Fruit fly (Drosophila melanogaster) Kc167 (cell line): ENCODE measurements around the gene CG7342.

Experiments used
- Myc ChIP-seq: fragments of >200 bp; optimal IDR thresholded peaks from 2 replicates; lab custom pipeline; 2017; ENCODE audit warnings: missing external identifiers
- Sin3A ChIP-seq: fragments of >200 bp; optimal IDR thresholded peaks from 2 replicates; lab custom pipeline; 2018; ENCODE audit warnings: missing external identifiers
- h ChIP-seq: fragments of >200 bp; optimal IDR thresholded peaks from 3 replicates; lab custom pipeline; 2018; ENCODE audit warnings: missing external identifiers
- insv ChIP-seq: fragments of >200 bp; optimal IDR thresholded peaks from 3 replicates; lab custom pipeline; 2018; ENCODE audit warnings: missing external identifiers
- psq ChIP-seq: fragments of >200 bp; optimal IDR thresholded peaks from 2 replicates; lab custom pipeline; 2017; ENCODE audit warnings: missing external identifiers

dm6 chr3R:19624482-19624881 lies 21.3 kb downstream of the CG7342 start:
- no peak for TF ChIP-seq psq (lab: Kevin White, UChicago)
- TF ChIP-seq h (lab: Kevin White, UChicago): no peak
- no peak for TF ChIP-seq Myc (lab: Kevin White, UChicago)
- no peak for TF ChIP-seq insv (lab: Kevin White, UChicago)
- no peak for TF ChIP-seq Sin3A
